Worm (Caenorhabditis elegans) whole organism, early embryonic: ENCODE measurements around the gene C18D11.3.

ENCODE experiments used
- B0310.2 ChIP-seq: sonication (generic microtip); optimal IDR thresholded peaks from 2 replicates; lab custom pipeline; 2016; ENCODE audit warnings: mild to moderate bottlenecking, missing genetic modification characterization, missing compliant biosample characterization
- ama-1 ChIP-seq: fragments of 150-350 bp; optimal IDR thresholded peaks from 2 replicates; lab custom pipeline; 2014
- hmg-4 ChIP-seq: fragments of 200-800 bp; sonication (Bioruptor generic); optimal IDR thresholded peaks from 2 replicates; lab custom pipeline; 2018; ENCODE audit warnings: mild to moderate bottlenecking, missing genetic modification characterization, missing compliant biosample characterization
- hnd-1 ChIP-seq: sonication (generic microtip); optimal IDR thresholded peaks from 2 replicates; lab custom pipeline; 2016; ENCODE audit warnings: missing genetic modification characterization, missing compliant biosample characterization
- scrt-1 ChIP-seq: fragments of 200-800 bp; sonication (Bioruptor generic); IDR thresholded peaks from 2 replicates; pipeline ENCODE4 v1.3.6; 2022; ENCODE audit warnings: missing genetic modification characterization, missing compliant biosample characterization

DNA sequence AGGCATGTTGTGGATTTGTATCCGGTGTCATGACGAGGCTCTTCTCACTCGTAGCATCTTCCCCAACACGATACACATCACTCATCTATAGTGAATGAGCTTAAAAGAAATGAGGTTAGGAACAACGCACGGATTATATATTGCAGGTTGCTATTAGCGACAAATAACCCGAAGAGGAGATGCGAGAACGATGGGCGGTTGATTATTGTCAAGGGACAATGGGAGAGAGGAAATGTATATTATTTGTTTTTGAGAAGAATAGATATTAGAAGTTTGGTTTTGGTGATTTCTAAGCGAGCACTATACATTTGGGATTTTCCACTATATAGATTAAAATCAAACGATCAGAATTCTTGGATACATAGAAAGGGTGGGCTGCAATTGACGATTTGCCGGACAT lies 16.6 kb upstream of the C18D11.3 start, which contains the start of gene C18D11.7:
- TF ChIP-seq ama-1 (lab: Kevin White, UChicago), result no peak
- no peak for TF ChIP-seq B0310.2 (tag; lab: Kevin White, UChicago)
- no peak for TF ChIP-seq scrt-1 (GFP tag; lab: Robert Waterston, UW)
- no peak for TF ChIP-seq hnd-1
- no peak for TF ChIP-seq hmg-4
